Fruit fly (Drosophila melanogaster): ENCODE measurements around the gene Uba4.

DNA sequence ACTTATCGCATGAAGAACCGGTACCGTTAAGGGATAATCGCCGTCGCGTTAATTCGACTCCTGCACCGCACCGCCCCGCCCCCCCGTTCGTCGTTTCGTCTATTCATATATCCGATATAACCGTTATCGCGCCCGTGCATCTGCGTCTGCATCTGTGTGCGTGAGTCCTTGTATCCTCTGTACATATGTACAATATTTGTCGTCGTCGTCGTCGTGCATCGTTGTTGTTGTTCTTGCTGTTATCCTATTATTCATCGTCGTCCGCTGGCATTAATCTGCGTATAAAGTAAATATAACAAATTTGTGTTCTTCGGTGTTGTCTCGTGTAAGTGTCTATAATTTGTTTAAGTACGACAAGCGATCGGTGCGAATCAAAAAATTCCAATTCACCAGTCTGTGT, 27.4 kb downstream of the Uba4 start:
- TF ChIP-seq Dll (optimal IDR thresholded peaks at IDR 0.05) (no peak), pan (optimal IDR thresholded peaks at IDR 0.05) (no peak)

Measured in whole organism.